Fruit fly (Drosophila melanogaster) whole organism, embryonic: ENCODE data around the gene Cpr30F.

Experiments used
- Atf-2 ChIP-seq: fragments of 200-800 bp; sonication (Bioruptor generic); optimal IDR thresholded peaks from 2 replicates; lab custom pipeline; 2016; ENCODE audit warnings: missing biosample characterization, missing genetic modification characterization
- Bteb2 ChIP-seq: fragments of 200-800 bp; sonication (Bioruptor generic); optimal IDR thresholded peaks from 2 replicates; lab custom pipeline; 2016; ENCODE audit warnings: missing biosample characterization, missing genetic modification characterization
- C15 ChIP-seq: fragments of 200-800 bp; sonication (Bioruptor generic); IDR thresholded peaks from 3 replicates; pipeline ENCODE4 v1.3.6; 2022; ENCODE audit warnings: missing biosample characterization, missing genetic modification characterization
- CG11398 ChIP-seq: fragments of 200-800 bp; sonication (Bioruptor generic); optimal IDR thresholded peaks from 2 replicates; lab custom pipeline; 2016; ENCODE audit warnings: missing biosample characterization, missing genetic modification characterization
- CG12071 ChIP-seq: fragments of 200-800 bp; sonication (Bioruptor generic); optimal IDR thresholded peaks from 3 replicates; lab custom pipeline; 2018; ENCODE audit warnings: missing biosample characterization, mild to moderate bottlenecking, missing genetic modification characterization
- CG12219 ChIP-seq: fragments of 200-800 bp; sonication (Bioruptor generic); optimal IDR thresholded peaks from 3 replicates; lab custom pipeline; 2018; ENCODE audit warnings: missing biosample characterization, mild to moderate bottlenecking, missing genetic modification characterization
- CG1233 ChIP-seq: fragments of 200-800 bp; sonication (Bioruptor generic); optimal IDR thresholded peaks from 4 replicates; lab custom pipeline; 2018; ENCODE audit warnings: missing biosample characterization, mild to moderate bottlenecking, missing genetic modification characterization
- CG1529 ChIP-seq: fragments of 200-800 bp; sonication (Bioruptor generic); optimal IDR thresholded peaks from 3 replicates; lab custom pipeline; 2018; ENCODE audit warnings: missing biosample characterization, missing genetic modification characterization
- CG17361 ChIP-seq: fragments of 200-800 bp; sonication (Bioruptor generic); IDR thresholded peaks from 3 replicates; pipeline ENCODE4 v1.3.6; 2022; ENCODE audit warnings: missing biosample characterization, missing genetic modification characterization
- CG2116 ChIP-seq: fragments of 200-800 bp; sonication (Bioruptor generic); optimal IDR thresholded peaks from 3 replicates; lab custom pipeline; 2018; ENCODE audit warnings: missing biosample characterization, mild to moderate bottlenecking, missing genetic modification characterization
- CG2202 ChIP-seq: fragments of 200-800 bp; sonication (Bioruptor generic); optimal IDR thresholded peaks from 2 replicates; lab custom pipeline; 2018; ENCODE audit warnings: missing biosample characterization, mild to moderate bottlenecking, missing genetic modification characterization
- CG3065 ChIP-seq: fragments of 200-800 bp; sonication (Bioruptor generic); optimal IDR thresholded peaks from 2 replicates; lab custom pipeline; 2016; ENCODE audit warnings: missing biosample characterization, missing genetic modification characterization
- CG4282 ChIP-seq: fragments of 200-800 bp; sonication (Bioruptor generic); optimal IDR thresholded peaks from 2 replicates; lab custom pipeline; 2016; ENCODE audit warnings: missing biosample characterization, missing genetic modification characterization
- CG4424 ChIP-seq: fragments of 200-800 bp; sonication (Bioruptor generic); optimal IDR thresholded peaks from 3 replicates; lab custom pipeline; 2016; ENCODE audit warnings: missing biosample characterization, missing genetic modification characterization
- CG5180 ChIP-seq: fragments of 200-800 bp; sonication (Bioruptor generic); optimal IDR thresholded peaks from 3 replicates; lab custom pipeline; 2017; ENCODE audit warnings: missing biosample characterization, missing genetic modification characterization, mild to moderate bottlenecking, moderate library complexity, missing genetic modification reagents
- CG6689 ChIP-seq: fragments of 200-800 bp; sonication (Bioruptor generic); IDR thresholded peaks from 2 replicates; pipeline ENCODE4 v1.3.6; 2022; ENCODE audit warnings: missing biosample characterization, missing genetic modification characterization
- CG7357 ChIP-seq: fragments of 200-800 bp; sonication (Bioruptor generic); IDR thresholded peaks from 3 replicates; pipeline ENCODE4 v1.3.6; 2022; ENCODE audit warnings: missing biosample characterization, missing genetic modification characterization
- CG7745 ChIP-seq: fragments of 200-800 bp; sonication (Bioruptor generic); optimal IDR thresholded peaks from 2 replicates; lab custom pipeline; 2018; ENCODE audit warnings: missing biosample characterization, mild to moderate bottlenecking, missing genetic modification characterization, moderate library complexity
- CG8281 ChIP-seq: fragments of 200-800 bp; sonication (Bioruptor generic); optimal IDR thresholded peaks from 2 replicates; lab custom pipeline; 2018; ENCODE audit warnings: missing biosample characterization, mild to moderate bottlenecking, missing genetic modification characterization, moderate library complexity
- CoRest ChIP-seq: fragments of 200-800 bp; sonication (Bioruptor generic); optimal IDR thresholded peaks from 3 replicates; lab custom pipeline; 2018; ENCODE audit warnings: missing biosample characterization, mild to moderate bottlenecking, missing genetic modification characterization, moderate library complexity
- Dek ChIP-seq: fragments of 200-800 bp; sonication (Bioruptor generic); optimal IDR thresholded peaks from 3 replicates; lab custom pipeline; 2019; ENCODE audit warnings: missing biosample characterization, mild to moderate bottlenecking, missing genetic modification characterization, moderate library complexity
- Doc2 ChIP-seq: fragments of 200-800 bp; sonication (Bioruptor generic); IDR thresholded peaks from 2 replicates; pipeline ENCODE4 v1.3.6; 2022; ENCODE audit warnings: missing biosample characterization, missing genetic modification characterization
- E2f1 ChIP-seq: fragments of 200-800 bp; sonication (Bioruptor generic); IDR thresholded peaks from 2 replicates; pipeline ENCODE4 v1.3.6; 2022; ENCODE audit warnings: missing biosample characterization, missing genetic modification characterization
- ERR ChIP-seq: fragments of 200-800 bp; sonication (Bioruptor generic); optimal IDR thresholded peaks from 2 replicates; lab custom pipeline; 2016; ENCODE audit warnings: missing biosample characterization, missing genetic modification characterization
- H15 ChIP-seq: fragments of 200-800 bp; sonication (Bioruptor generic); IDR thresholded peaks from 3 replicates; pipeline ENCODE4 v1.3.6; 2022; ENCODE audit warnings: missing biosample characterization, missing genetic modification characterization
- H2.0 ChIP-seq: fragments of 200-800 bp; sonication (Bioruptor generic); IDR thresholded peaks from 2 replicates; pipeline ENCODE4 v1.3.6; 2022; ENCODE audit warnings: missing biosample characterization, missing genetic modification characterization
- Hey ChIP-seq: fragments of 200-800 bp; sonication (Bioruptor generic); optimal IDR thresholded peaks from 3 replicates; lab custom pipeline; 2018; ENCODE audit warnings: missing biosample characterization, mild to moderate bottlenecking, missing genetic modification characterization
- Lpt ChIP-seq: fragments of >200 bp; optimal IDR thresholded peaks from 2 replicates; lab custom pipeline; 2018; ENCODE audit warnings: missing biosample characterization, missing genetic modification characterization
- Taf1 ChIP-seq: fragments of 200-800 bp; sonication (Bioruptor generic); IDR thresholded peaks from 2 replicates; pipeline ENCODE4 v1.3.6; 2022; ENCODE audit warnings: missing biosample characterization, missing genetic modification characterization
- amos ChIP-seq: fragments of 200-800 bp; sonication (Bioruptor generic); IDR thresholded peaks from 2 replicates; pipeline ENCODE4 v1.3.6; 2022; ENCODE audit warnings: missing biosample characterization, missing genetic modification characterization; ENCODE audit not compliant: partially characterized antibody
- bcd ChIP-seq: fragments of 200-800 bp; sonication (Bioruptor generic); optimal IDR thresholded peaks from 2 replicates; lab custom pipeline; 2017; ENCODE audit warnings: missing biosample characterization, mild to moderate bottlenecking, missing genetic modification characterization
- cwo ChIP-seq: fragments of 200-800 bp; sonication (Bioruptor generic); optimal IDR thresholded peaks from 3 replicates; lab custom pipeline; 2017; ENCODE audit warnings: missing biosample characterization, missing genetic modification characterization, mild to moderate bottlenecking, moderate library complexity, missing genetic modification reagents
- disco-r ChIP-seq: fragments of 200-800 bp; sonication (Bioruptor generic); optimal IDR thresholded peaks from 2 replicates; lab custom pipeline; 2016; ENCODE audit warnings: missing biosample characterization, missing genetic modification characterization
- esg ChIP-seq: fragments of 200-800 bp; sonication (Bioruptor generic); conservative IDR thresholded peaks from 2 replicates; pipeline ENCODE4 v1.3.6; 2022; ENCODE audit warnings: missing biosample characterization, missing genetic modification characterization
- eve ChIP-seq, 2 experiments: fragments of >200 bp; optimal IDR thresholded peaks; 2 replicates each; lab custom pipeline; 2017; ENCODE audit warnings: missing biosample characterization in 2 of 2, missing genetic modification characterization in 2 of 2
- fu2 ChIP-seq: fragments of 200-800 bp; sonication (Bioruptor generic); optimal IDR thresholded peaks from 2 replicates; lab custom pipeline; 2016; ENCODE audit warnings: missing biosample characterization, missing genetic modification characterization
- gro ChIP-seq: fragments of 200-800 bp; sonication (Bioruptor generic); optimal IDR thresholded peaks from 2 replicates; lab custom pipeline; 2016; ENCODE audit warnings: missing biosample characterization, missing genetic modification characterization
- hb ChIP-seq: fragments of 200-800 bp; sonication (Bioruptor generic); IDR thresholded peaks from 3 replicates; pipeline ENCODE4 v1.3.6; 2022; ENCODE audit warnings: missing biosample characterization, missing genetic modification characterization; ENCODE audit not compliant: partially characterized antibody
- jigr1 ChIP-seq: fragments of 200-800 bp; sonication (Bioruptor generic); IDR thresholded peaks from 3 replicates; pipeline ENCODE4 v1.3.6; 2022; ENCODE audit warnings: missing biosample characterization, missing genetic modification characterization
- jumu ChIP-seq: fragments of 200-800 bp; sonication (Bioruptor generic); optimal IDR thresholded peaks from 3 replicates; lab custom pipeline; 2016; ENCODE audit warnings: missing biosample characterization, missing genetic modification characterization
- lola ChIP-seq, 3 experiments: fragments of >200 bp in 2 of 3; fragments of 200-800 bp in 1 of 3; sonication (Bioruptor generic) in 1 of 3; optimal IDR thresholded peaks; 2 replicates each; lab custom pipeline; 2017 to 2019; ENCODE audit warnings: missing biosample characterization in 3 of 3, missing genetic modification characterization in 3 of 3, mild to moderate bottlenecking in 1 of 3, moderate library complexity in 1 of 3
- mirr ChIP-seq: fragments of 200-800 bp; sonication (Bioruptor generic); optimal IDR thresholded peaks from 3 replicates; lab custom pipeline; 2018; ENCODE audit warnings: missing biosample characterization, mild to moderate bottlenecking, missing genetic modification characterization
- nom ChIP-seq: fragments of 200-800 bp; sonication (Bioruptor generic); optimal IDR thresholded peaks from 2 replicates; lab custom pipeline; 2017; ENCODE audit warnings: missing biosample characterization, missing genetic modification characterization, mild to moderate bottlenecking, moderate library complexity, missing genetic modification reagents
- odd ChIP-seq: fragments of 200-800 bp; sonication (Bioruptor generic); optimal IDR thresholded peaks from 2 replicates; lab custom pipeline; 2017; ENCODE audit warnings: missing biosample characterization, mild to moderate bottlenecking, missing genetic modification characterization
- seq ChIP-seq: fragments of 200-800 bp; sonication (Bioruptor generic); IDR thresholded peaks from 2 replicates; pipeline ENCODE4 v1.3.6; 2022; ENCODE audit warnings: missing biosample characterization, missing genetic modification characterization
- sob ChIP-seq: fragments of 200-800 bp; sonication (Bioruptor generic); IDR thresholded peaks from 2 replicates; pipeline ENCODE4 v1.3.6; 2022; ENCODE audit warnings: missing biosample characterization, missing genetic modification characterization
- ssp ChIP-seq: fragments of 200-800 bp; sonication (Bioruptor generic); IDR thresholded peaks from 2 replicates; pipeline ENCODE4 v1.3.6; 2022; ENCODE audit warnings: missing biosample characterization, missing genetic modification characterization
- tio ChIP-seq: fragments of 200-800 bp; sonication (Bioruptor generic); optimal IDR thresholded peaks from 2 replicates; lab custom pipeline; 2017; ENCODE audit warnings: missing biosample characterization, missing genetic modification characterization, inconsistent platforms
- ttk ChIP-seq: fragments of 200-800 bp; sonication (Bioruptor generic); IDR thresholded peaks from 2 replicates; pipeline ENCODE4 v2.1.2; 2022; ENCODE audit warnings: missing biosample characterization, missing genetic modification characterization

Gene Cpr30F

dm6 chr2L:9915011-9915850 lies 17.7 kb downstream of the Cpr30F start, which contains the start of gene yip2 (continued):
- no peak for TF ChIP-seq CG2202
- no peak for TF ChIP-seq tio (GFP tag; lab: Kevin White, UChicago)
- no peak for TF ChIP-seq CG7357 (GFP tag; lab: Robert Waterston, UW)
- no peak for TF ChIP-seq Doc2 (GFP tag; lab: Robert Waterston, UW)
- no peak for TF ChIP-seq Atf-2
- TF ChIP-seq amos (GFP tag; lab: Robert Waterston, UW): no peak; the same call in 1 of the 2 replicates
- no peak for TF ChIP-seq CG8281
- peak; percentile 42 for TF ChIP-seq CoRest (tag; lab: Kevin White, UChicago)
- TF ChIP-seq H2.0: peak; percentile 42; the same call in 1 of the 2 replicates
- TF ChIP-seq Dek (tag; lab: Kevin White, UChicago): peak; percentile 75
- TF ChIP-seq CG2116 (GFP tag; lab: Kevin White, UChicago): peak; percentile 21
- 0 out of 2 replicates have a peak, but pooled peaks have one; percentile 6 for TF ChIP-seq Taf1 (GFP tag; lab: Robert Waterston, UW)
- TF ChIP-seq CG4282 (GFP tag; lab: Kevin White, UChicago): peak; percentile 36
- TF ChIP-seq ttk (GFP tag; lab: Robert Waterston, UW): peak; percentile 57
- TF ChIP-seq ssp (GFP tag; lab: Robert Waterston, UW): no peak
- peak; percentile 13 for TF ChIP-seq Bteb2
- no peak for TF ChIP-seq eve (GFP tag; optimal IDR thresholded peaks at IDR 0.05; lab: Kevin White, UChicago)
- peak; percentile 34; the same call in 2 of the 3 replicates for TF ChIP-seq CG17361 (GFP tag; lab: Robert Waterston, UW)
- TF ChIP-seq CG12219 (GFP tag; lab: Kevin White, UChicago): peak; percentile 57
- peak; percentile 100 for TF ChIP-seq nom (GFP tag; lab: Kevin White, UChicago)
- TF ChIP-seq CG5180 (GFP tag; lab: Kevin White, UChicago): peak; percentile 29
- TF ChIP-seq cwo (GFP tag; lab: Kevin White, UChicago): peak; percentile 35
- TF ChIP-seq CG4424 (GFP tag; lab: Kevin White, UChicago): peak; percentile 33
- TF ChIP-seq C15: no peak
- TF ChIP-seq CG11398: peak; percentile 61
- TF ChIP-seq mirr (GFP tag; lab: Kevin White, UChicago): peak; percentile 87
- TF ChIP-seq seq (GFP tag; lab: Robert Waterston, UW): peak; percentile 46; the same call in 1 of the 2 replicates
- TF ChIP-seq lola (GFP tag; optimal IDR thresholded peaks at IDR 0.05; lab: Kevin White, UChicago): no peak
- peak; percentile 49 for TF ChIP-seq CG6689 (GFP tag; lab: Robert Waterston, UW)
- TF ChIP-seq CG1233 (GFP tag; lab: Kevin White, UChicago): no peak
- peak; percentile 62 for TF ChIP-seq CG12071 (GFP tag; lab: Kevin White, UChicago)
- TF ChIP-seq hb (GFP tag; lab: Robert Waterston, UW): no peak
- no peak for TF ChIP-seq CG7745 (tag; lab: Kevin White, UChicago)
- TF ChIP-seq Lpt (GFP tag; lab: Kevin White, UChicago): no peak
- TF ChIP-seq Hey (tag; lab: Kevin White, UChicago): no peak
- peak; percentile 46 for TF ChIP-seq bcd
- peak; percentile 31; the same call in 1 of the 3 replicates for TF ChIP-seq H15 (GFP tag; lab: Robert Waterston, UW)
- peak; percentile 17; the same call in 1 of the 2 replicates for TF ChIP-seq E2f1 (GFP tag; lab: Robert Waterston, UW)
- TF ChIP-seq esg (GFP tag; lab: Robert Waterston, UW): no peak
- peak; percentile 56 for TF ChIP-seq jumu (GFP tag; lab: Kevin White, UChicago)
- TF ChIP-seq odd (GFP tag; lab: Kevin White, UChicago): peak; percentile 62
- TF ChIP-seq jigr1 (GFP tag; lab: Robert Waterston, UW): no peak
- TF ChIP-seq fu2 (GFP tag; lab: Kevin White, UChicago): peak; percentile 62
- peak; percentile 8 for TF ChIP-seq gro (GFP tag; lab: Kevin White, UChicago)
- peak; percentile 72; the same call in 1 of the 2 replicates for TF ChIP-seq sob (GFP tag; lab: Robert Waterston, UW)
- no peak for TF ChIP-seq disco-r (GFP tag; lab: Kevin White, UChicago)
- no peak for TF ChIP-seq ERR (GFP tag; lab: Kevin White, UChicago)
- TF ChIP-seq CG3065 (GFP tag; lab: Kevin White, UChicago): no peak
- TF ChIP-seq CG1529 (GFP tag; lab: Kevin White, UChicago): peak; percentile 14
